Worm (Caenorhabditis elegans) whole organism, L3 larva: ENCODE measurements around the gene nhr-22.

ENCODE experiments used
- ama-1 ChIP-seq: fragments of 150-350 bp; optimal IDR thresholded peaks from 2 replicates; lab custom pipeline; 2018
- ceh-16 ChIP-seq: sonication (generic microtip); optimal IDR thresholded peaks from 2 replicates; lab custom pipeline; 2017; ENCODE audit warnings: missing biosample characterization, missing genetic modification characterization
- ceh-82 ChIP-seq: fragments of 150-350 bp; optimal IDR thresholded peaks from 2 replicates; lab custom pipeline; 2014; ENCODE audit warnings: missing biosample characterization, missing genetic modification characterization
- ceh-9 ChIP-seq: sonication (generic microtip); optimal IDR thresholded peaks from 2 replicates; lab custom pipeline; 2018; ENCODE audit warnings: missing biosample characterization, missing genetic modification characterization
- lin-39 ChIP-seq: fragments of 150-350 bp; optimal IDR thresholded peaks from 2 replicates; lab custom pipeline; 2018; ENCODE audit warnings: missing biosample characterization, missing genetic modification reagents, missing genetic modification characterization
- nfya-1 ChIP-seq: sonication (generic microtip); optimal IDR thresholded peaks from 2 replicates; lab custom pipeline; 2017; ENCODE audit warnings: missing genetic modification characterization, mild to moderate bottlenecking, missing compliant biosample characterization, antibody characterized with exemption, moderate library complexity; ENCODE audit not compliant: insufficient read depth
- nhr-11 ChIP-seq: fragments of 150-350 bp; optimal IDR thresholded peaks from 2 replicates; lab custom pipeline; 2014; ENCODE audit warnings: missing biosample characterization, missing genetic modification characterization
- nhr-237 ChIP-seq: fragments of 150-350 bp; optimal IDR thresholded peaks from 2 replicates; lab custom pipeline; 2014; ENCODE audit warnings: missing biosample characterization, missing genetic modification characterization
- nhr-76 ChIP-seq: fragments of 150-350 bp; sonication (generic microtip); optimal IDR thresholded peaks from 5 replicates; lab custom pipeline; 2014; ENCODE audit warnings: missing biosample characterization, missing genetic modification characterization
- pha-4 ChIP-seq: fragments of 150-350 bp; optimal IDR thresholded peaks from 2 replicates; lab custom pipeline; 2014; ENCODE audit warnings: missing biosample characterization, missing genetic modification reagents, missing genetic modification characterization
- pqm-1 ChIP-seq: fragments of 150-350 bp; optimal IDR thresholded peaks from 2 replicates; lab custom pipeline; 2017; ENCODE audit warnings: missing biosample characterization, missing genetic modification characterization, inconsistent platforms
- snpc-4 ChIP-seq: fragments of 150-350 bp; optimal IDR thresholded peaks from 2 replicates; lab custom pipeline; 2014; ENCODE audit warnings: missing biosample characterization, missing genetic modification characterization
- unc-62 ChIP-seq: fragments of 150-350 bp; sonication (generic microtip); optimal IDR thresholded peaks from 4 replicates; lab custom pipeline; 2014; ENCODE audit warnings: missing biosample characterization, missing genetic modification reagents, missing genetic modification characterization
- ztf-11 ChIP-seq: fragments of 150-350 bp; optimal IDR thresholded peaks from 2 replicates; lab custom pipeline; 2014; ENCODE audit warnings: missing biosample characterization, missing genetic modification characterization

- TF ChIP-seq ceh-82 (tag; lab: Kevin White, UChicago) (no peak), ceh-9 (no peak), unc-62 (GFP tag; lab: Kevin White, UChicago) (no peak), pqm-1 (tag; lab: Kevin White, UChicago) (no peak), nhr-11 (no peak), pha-4 (tag; lab: Kevin White, UChicago) (no peak), ceh-16 (no peak), ama-1 (lab: Kevin White, UChicago) (peak; percentile 24), snpc-4 (tag; lab: Kevin White, UChicago) (no peak), nhr-237 (tag; lab: Kevin White, UChicago) (no peak), ztf-11 (tag; lab: Kevin White, UChicago) (no peak), nhr-76 (tag; lab: Kevin White, UChicago) (no peak), lin-39 (tag; lab: Kevin White, UChicago) (no peak), nfya-1 (tag; lab: Kevin White, UChicago) (no peak)
These were observed 40.5 kb downstream of the nhr-22 start for ce11 chrII:6409098-6409497.
